Fruit fly (Drosophila melanogaster) whole organism, prepupa: ENCODE data around the gene CG14075.

Experiments used
- CG11762 ChIP-seq: fragments of 200-800 bp; sonication (Bioruptor generic); optimal IDR thresholded peaks from 3 replicates; lab custom pipeline; 2016; ENCODE audit warnings: missing biosample characterization, missing genetic modification characterization; ENCODE audit not compliant: insufficient read depth
- CG15336 ChIP-seq: fragments of 200-800 bp; sonication (Bioruptor generic); IDR thresholded peaks from 2 replicates; pipeline ENCODE4 v1.3.6; 2022; ENCODE audit warnings: missing biosample characterization, missing genetic modification characterization
- CG1621 ChIP-seq: fragments of 200-800 bp; sonication (Bioruptor generic); optimal IDR thresholded peaks from 3 replicates; lab custom pipeline; 2018; ENCODE audit warnings: missing biosample characterization, mild to moderate bottlenecking, missing genetic modification characterization
- CG16779 ChIP-seq: fragments of 200-800 bp; sonication (Bioruptor generic); optimal IDR thresholded peaks from 3 replicates; lab custom pipeline; 2017; ENCODE audit warnings: missing biosample characterization, mild to moderate bottlenecking, missing genetic modification characterization
- CG3032 ChIP-seq: fragments of 200-800 bp; optimal IDR thresholded peaks from 2 replicates; lab custom pipeline; 2019; ENCODE audit warnings: missing biosample characterization, mild to moderate bottlenecking, missing genetic modification characterization, moderate library complexity
- CG31627 ChIP-seq: fragments of 200-800 bp; sonication (Bioruptor generic); optimal IDR thresholded peaks from 3 replicates; lab custom pipeline; 2016; ENCODE audit warnings: missing biosample characterization, missing genetic modification characterization
- CG32006 ChIP-seq: fragments of 200-800 bp; sonication (Bioruptor generic); optimal IDR thresholded peaks from 3 replicates; lab custom pipeline; 2017; ENCODE audit warnings: missing biosample characterization, mild to moderate bottlenecking, missing genetic modification characterization
- CG3919 ChIP-seq: fragments of 200-800 bp; sonication (Bioruptor generic); optimal IDR thresholded peaks from 3 replicates; lab custom pipeline; 2016; ENCODE audit warnings: missing biosample characterization, missing genetic modification characterization
- CG6163 ChIP-seq: fragments of 200-800 bp; sonication (Bioruptor generic); IDR thresholded peaks from 3 replicates; pipeline ENCODE4 v1.3.6; 2022; ENCODE audit warnings: missing biosample characterization, missing genetic modification characterization
- CG6276 ChIP-seq: fragments of 200-800 bp; sonication (Bioruptor generic); optimal IDR thresholded peaks from 2 replicates; lab custom pipeline; 2017; ENCODE audit warnings: missing biosample characterization, mild to moderate bottlenecking, missing genetic modification characterization
- CG6808 ChIP-seq: fragments of 200-800 bp; sonication (Bioruptor generic); optimal IDR thresholded peaks from 3 replicates; lab custom pipeline; 2017; ENCODE audit warnings: missing biosample characterization, missing genetic modification characterization, mild to moderate bottlenecking, moderate library complexity, missing genetic modification reagents
- CG6854 ChIP-seq: fragments of 200-800 bp; sonication (Bioruptor generic); optimal IDR thresholded peaks from 2 replicates; lab custom pipeline; 2017; ENCODE audit warnings: missing biosample characterization, mild to moderate bottlenecking, missing genetic modification characterization
- CG7368 ChIP-seq: fragments of 200-800 bp; sonication (Bioruptor generic); optimal IDR thresholded peaks from 3 replicates; lab custom pipeline; 2016; ENCODE audit warnings: missing biosample characterization, missing genetic modification characterization
- CG8319 ChIP-seq: fragments of 200-800 bp; sonication (Bioruptor generic); optimal IDR thresholded peaks from 3 replicates; lab custom pipeline; 2016; ENCODE audit warnings: missing biosample characterization, missing genetic modification characterization
- CG9139 ChIP-seq: fragments of 200-800 bp; sonication (Bioruptor generic); optimal IDR thresholded peaks from 3 replicates; lab custom pipeline; 2017; ENCODE audit warnings: missing biosample characterization, mild to moderate bottlenecking, missing genetic modification characterization
- Eip78C ChIP-seq: fragments of 200-800 bp; sonication (Bioruptor generic); peaks from one replicate; lab custom pipeline; 2016; ENCODE audit warnings: missing biosample characterization, missing genetic modification characterization
- Eip93F ChIP-seq: fragments of 200-800 bp; sonication (Bioruptor generic); optimal IDR thresholded peaks from 2 replicates; lab custom pipeline; 2016; ENCODE audit warnings: missing biosample characterization, mild to moderate bottlenecking, missing genetic modification characterization
- Ets21C ChIP-seq: fragments of 200-800 bp; sonication (Bioruptor generic); optimal IDR thresholded peaks from 3 replicates; lab custom pipeline; 2016; ENCODE audit warnings: missing biosample characterization, missing genetic modification characterization
- Ets96B ChIP-seq: fragments of 200-800 bp; optimal IDR thresholded peaks from 2 replicates; lab custom pipeline; 2019; ENCODE audit warnings: missing biosample characterization, mild to moderate bottlenecking, missing genetic modification characterization, moderate library complexity
- Gug ChIP-seq: fragments of 200-800 bp; sonication (Bioruptor generic); IDR thresholded peaks from 2 replicates; pipeline ENCODE4 v1.3.6; 2022; ENCODE audit warnings: missing biosample characterization, missing genetic modification characterization
- Hr39 ChIP-seq: fragments of 200-800 bp; sonication (Bioruptor generic); optimal IDR thresholded peaks from 2 replicates; lab custom pipeline; 2016; ENCODE audit warnings: missing biosample characterization, missing genetic modification characterization
- Hr4 ChIP-seq: fragments of 200-800 bp; sonication (Bioruptor generic); optimal IDR thresholded peaks from 3 replicates; lab custom pipeline; 2016; ENCODE audit warnings: missing biosample characterization, missing genetic modification characterization
- Lpt ChIP-seq: fragments of 200-800 bp; sonication (Bioruptor generic); optimal IDR thresholded peaks from 3 replicates; lab custom pipeline; 2016; ENCODE audit warnings: missing biosample characterization, missing genetic modification characterization
- Met ChIP-seq: fragments of 200-800 bp; sonication (Bioruptor generic); optimal IDR thresholded peaks from 3 replicates; lab custom pipeline; 2016; ENCODE audit warnings: missing biosample characterization, missing genetic modification characterization
- Smox ChIP-seq: fragments of 200-800 bp; sonication (Bioruptor generic); optimal IDR thresholded peaks from 3 replicates; lab custom pipeline; 2016; ENCODE audit warnings: missing biosample characterization, missing genetic modification characterization
- Sox102F ChIP-seq: fragments of 200-800 bp; sonication (Bioruptor generic); optimal IDR thresholded peaks from 2 replicates; lab custom pipeline; 2016; ENCODE audit warnings: missing biosample characterization, mild to moderate bottlenecking, missing genetic modification characterization
- Sox14 ChIP-seq: fragments of 200-800 bp; sonication (Bioruptor generic); optimal IDR thresholded peaks from 3 replicates; lab custom pipeline; 2016; ENCODE audit warnings: missing biosample characterization, missing genetic modification characterization
- Sox15 ChIP-seq: fragments of 200-800 bp; sonication (Bioruptor generic); optimal IDR thresholded peaks from 3 replicates; lab custom pipeline; 2016; ENCODE audit warnings: missing biosample characterization, missing genetic modification characterization
- acj6 ChIP-seq: fragments of 200-800 bp; sonication (Bioruptor generic); optimal IDR thresholded peaks from 3 replicates; lab custom pipeline; 2016; ENCODE audit warnings: missing biosample characterization, missing genetic modification characterization
- dac ChIP-seq: fragments of 200-800 bp; sonication (Bioruptor generic); optimal IDR thresholded peaks from 2 replicates; lab custom pipeline; 2017; ENCODE audit warnings: missing biosample characterization, mild to moderate bottlenecking, missing genetic modification characterization
- dsx ChIP-seq: fragments of 200-800 bp; optimal IDR thresholded peaks from 3 replicates; lab custom pipeline; 2019; ENCODE audit warnings: missing biosample characterization, mild to moderate bottlenecking, missing genetic modification characterization, moderate library complexity; ENCODE audit not compliant: poor library complexity, severe bottlenecking
- fd85E ChIP-seq: fragments of 200-800 bp; sonication (Bioruptor generic); optimal IDR thresholded peaks from 3 replicates; lab custom pipeline; 2016; ENCODE audit warnings: missing biosample characterization, missing genetic modification characterization
- pdm3 ChIP-seq: fragments of 200-800 bp; sonication (Bioruptor generic); optimal IDR thresholded peaks from 3 replicates; lab custom pipeline; 2016; ENCODE audit warnings: missing biosample characterization, missing genetic modification characterization
- salr ChIP-seq, 2 experiments: fragments of 200-800 bp; sonication (Bioruptor generic); optimal IDR thresholded peaks; 3 replicates each; lab custom pipeline; 2016 to 2018; ENCODE audit warnings: missing biosample characterization in 2 of 2, missing genetic modification characterization in 2 of 2, mild to moderate bottlenecking in 1 of 2
- spab ChIP-seq: fragments of 200-800 bp; sonication (Bioruptor generic); optimal IDR thresholded peaks from 2 replicates; lab custom pipeline; 2017; ENCODE audit warnings: missing biosample characterization, mild to moderate bottlenecking, missing genetic modification characterization, missing genetic modification reagents
- ss ChIP-seq, 2 experiments: fragments of 200-800 bp; sonication (Bioruptor generic); optimal IDR thresholded peaks; 2 replicates in 1 of 2; 3 replicates in 1 of 2; lab custom pipeline; 2017 to 2018; ENCODE audit warnings: mild to moderate bottlenecking in 2 of 2, missing biosample characterization in 2 of 2, missing genetic modification characterization in 2 of 2, moderate library complexity in 1 of 2
- svp ChIP-seq: fragments of 200-800 bp; sonication (Bioruptor generic); peaks from one replicate; lab custom pipeline; 2016; ENCODE audit warnings: missing biosample characterization, missing genetic modification characterization
- topi ChIP-seq: fragments of 200-800 bp; sonication (Bioruptor generic); optimal IDR thresholded peaks from 3 replicates; lab custom pipeline; 2016; ENCODE audit warnings: missing biosample characterization, missing genetic modification characterization

Gene CG14075

dm6 chr3L:18989611-18990010, 4.8 kb downstream of the CG14075 start, which contains the start of gene CG34256:
Gene CG34256 (minus strand): TSS chr3L:18989815.
- peak; percentile 5 for TF ChIP-seq svp
- TF ChIP-seq Sox102F (GFP tag; lab: Kevin White, UChicago): no peak

- TF ChIP-seq svp (peak; percentile 63), Hr4 (GFP tag; lab: Kevin White, UChicago) (no peak)
Measured at dm6 chr3L:18992820-18993219, 8.1 kb downstream of the CG14075 start.

DNA sequence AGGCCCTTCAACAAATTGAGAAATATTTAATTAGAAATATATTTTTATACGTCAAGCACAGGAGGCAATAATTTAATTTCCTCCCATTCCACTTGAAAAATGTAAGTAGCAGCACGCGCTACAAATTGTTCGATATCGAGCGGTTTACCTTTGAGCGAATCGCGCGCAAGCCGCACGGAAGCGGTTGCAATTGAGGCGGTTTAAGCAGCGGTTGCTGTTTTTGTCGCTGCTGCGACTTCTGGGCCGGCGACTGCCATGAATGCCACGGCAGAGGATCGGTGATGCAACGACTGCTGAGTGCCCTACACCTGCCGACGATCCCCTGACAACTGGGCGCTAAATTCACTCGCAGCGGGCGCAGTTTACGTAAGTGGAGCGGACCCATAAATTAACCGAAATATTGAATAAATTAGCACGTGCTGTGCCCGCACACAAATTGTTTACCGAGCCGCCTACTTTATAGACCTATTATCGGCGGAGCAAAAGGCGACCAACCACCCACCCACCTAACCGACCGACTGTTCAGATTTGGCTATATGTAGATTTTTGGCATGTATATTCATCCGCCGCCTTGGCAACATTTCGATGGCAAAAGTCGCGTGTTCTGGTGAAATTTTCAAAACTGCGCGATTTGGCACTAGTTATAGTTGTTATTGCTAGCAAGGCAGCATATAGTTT, 9.0 kb downstream of the CG14075 start:
- TF ChIP-seq CG32006 (GFP tag; lab: Kevin White, UChicago) (no peak), CG31627 (GFP tag; lab: Kevin White, UChicago) (no peak), spab (no peak), salr (GFP tag; optimal IDR thresholded peaks at IDR 0.05; lab: Kevin White, UChicago) (no peak), pdm3 (GFP tag; lab: Kevin White, UChicago) (no peak), Met (GFP tag; lab: Kevin White, UChicago) (no peak), CG11762 (GFP tag; lab: Kevin White, UChicago) (no peak), Ets96B (no peak), fd85E (GFP tag; lab: Kevin White, UChicago) (no peak), Eip78C (GFP tag; lab: Kevin White, UChicago) (no peak), acj6 (GFP tag; lab: Kevin White, UChicago) (no peak), svp (no peak), Gug (GFP tag; lab: Robert Waterston, UW) (no peak), CG6276 (GFP tag; lab: Kevin White, UChicago) (no peak), CG6808 (GFP tag; lab: Kevin White, UChicago) (no peak)

- TF ChIP-seq Eip78C (GFP tag; lab: Kevin White, UChicago) (peak; percentile 29), acj6 (GFP tag; lab: Kevin White, UChicago) (no peak)
Measured at dm6 chr3L:18994505-18994969, 9.8 kb downstream of the CG14075 start.

- no peak for TF ChIP-seq Ets96B
- no peak for TF ChIP-seq Lpt (GFP tag; lab: Kevin White, UChicago)
- peak; percentile 16 for TF ChIP-seq Eip93F (GFP tag; lab: Kevin White, UChicago)
- peak; percentile 20 for TF ChIP-seq dsx (GFP tag; lab: Kevin White, UChicago)
- TF ChIP-seq CG6276 (GFP tag; lab: Kevin White, UChicago): no peak
- peak; percentile 45; the same call in 1 of the 3 replicates for TF ChIP-seq CG6163 (GFP tag; lab: Robert Waterston, UW)
- TF ChIP-seq Sox14 (GFP tag; lab: Kevin White, UChicago): peak; percentile 66
- no peak for TF ChIP-seq dac (GFP tag; lab: Kevin White, UChicago)
- no peak for TF ChIP-seq CG15336
- TF ChIP-seq spab: no peak
- no peak for TF ChIP-seq Gug (GFP tag; lab: Robert Waterston, UW)
- TF ChIP-seq CG1621: peak; percentile 62
Measured at dm6 chr3L:18995667-18996029, 10.9 kb downstream of the CG14075 start.

DNA sequence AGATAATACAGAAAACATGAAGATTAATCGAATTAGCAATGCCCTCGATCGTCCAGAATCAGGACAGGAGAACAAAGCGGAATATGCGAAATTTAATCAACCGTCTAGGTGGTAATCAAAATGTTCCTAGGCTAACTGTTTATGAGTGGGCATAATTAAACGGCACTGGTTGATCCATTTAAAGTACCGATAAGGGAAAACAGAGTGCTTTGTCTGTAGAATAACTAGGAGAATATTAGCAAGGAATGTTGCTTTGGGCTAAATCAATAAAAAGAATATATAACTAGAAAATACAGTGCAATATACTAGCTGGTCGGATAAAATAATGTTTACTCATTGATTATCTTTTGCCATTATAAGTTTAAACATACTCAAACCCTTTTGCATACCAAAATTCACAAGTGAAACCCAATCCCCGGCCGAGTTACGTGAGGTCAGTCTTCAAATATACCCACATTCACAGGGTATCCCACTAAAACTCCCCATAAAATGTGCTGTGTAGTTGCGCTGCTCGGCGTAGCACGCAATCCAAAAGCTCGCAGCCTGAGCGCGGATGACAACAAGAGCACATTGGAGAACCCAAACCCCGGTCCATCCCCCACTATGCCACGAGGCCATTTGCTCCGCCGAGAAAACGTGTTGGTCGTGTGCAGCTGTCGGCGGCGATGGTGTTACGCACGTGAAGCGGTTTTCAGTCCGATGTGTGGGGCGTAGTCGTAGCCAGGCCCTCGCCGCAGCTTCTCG, 11.4 kb downstream of the CG14075 start:
- peak; percentile 47 for TF ChIP-seq CG7368
- no peak for TF ChIP-seq CG16779 (tag; lab: Kevin White, UChicago)
- TF ChIP-seq Ets21C: peak; percentile 53
- peak; percentile 51 for TF ChIP-seq CG3032 (tag; lab: Kevin White, UChicago)
- peak; percentile 64 for TF ChIP-seq Sox14 (GFP tag; lab: Kevin White, UChicago)
- peak; percentile 55 for TF ChIP-seq CG8319 (GFP tag; lab: Kevin White, UChicago)
- TF ChIP-seq Smox (GFP tag; lab: Kevin White, UChicago): peak; percentile 69
- TF ChIP-seq ss (GFP tag; optimal IDR thresholded peaks at IDR 0.05; lab: Kevin White, UChicago): peak; percentile 40 to 89
- peak; percentile 20 for TF ChIP-seq dac (GFP tag; lab: Kevin White, UChicago)
- peak; percentile 89 for TF ChIP-seq svp
- TF ChIP-seq CG9139 (GFP tag; lab: Kevin White, UChicago): no peak
- peak; percentile 65 for TF ChIP-seq Hr39
- peak; percentile 72 for TF ChIP-seq Sox15 (GFP tag; lab: Kevin White, UChicago)
- TF ChIP-seq CG6808 (GFP tag; lab: Kevin White, UChicago): peak; percentile 56
- peak; percentile 88 for TF ChIP-seq CG32006 (GFP tag; lab: Kevin White, UChicago)
- peak; percentile 44 for TF ChIP-seq Gug (GFP tag; lab: Robert Waterston, UW)
- TF ChIP-seq CG3919 (GFP tag; lab: Kevin White, UChicago): peak; percentile 55
- peak; percentile 51 for TF ChIP-seq topi (GFP tag; lab: Kevin White, UChicago)
- peak; percentile 81 for TF ChIP-seq CG6854 (GFP tag; lab: Kevin White, UChicago)
